Fruit fly (Drosophila melanogaster) whole organism, larva: Measurements from ENCODE around the gene CG31817.

Experiments used
- noc ChIP-seq: fragments of 200-800 bp; sonication (Bioruptor generic); optimal IDR thresholded peaks from 3 replicates; lab custom pipeline; 2019; ENCODE audit warnings: missing biosample characterization, mild to moderate bottlenecking, missing genetic modification characterization, moderate library complexity

The CG31817 gene

dm6 chr2L:16307026-16307703 lies 30.5 kb downstream of the CG31817 start, which contains the start of the genes CG5861 and Syx5:
Gene CG5861, minus strand, starts transcription at chr2L:16307298.
Gene Syx5, plus strand, starts transcription at chr2L:16307346.
- TF ChIP-seq noc (tag; lab: Kevin White, UChicago) = peak; percentile 74

dm6 chr2L:16302773-16303279 lies 34.9 kb downstream of the CG31817 start, which contains the start of gene GMF:
Gene GMF, minus strand, starts transcription at chr2L:16302954.
- peak; percentile 44 for TF ChIP-seq noc (tag; lab: Kevin White, UChicago)

dm6 chr2L:16299466-16300311 lies 38.0 kb downstream of the CG31817 start, which contains the start of the genes heix and CG17328:
Gene heix, minus strand, starts transcription at chr2L:16299858.
Gene CG17328, plus strand, starts transcription at chr2L:16299943.
- TF ChIP-seq noc (tag; lab: Kevin White, UChicago) = no peak

dm6 chr2L:16293703-16294233 lies 43.9 kb downstream of the CG31817 start, which contains the start of gene Cyp303a1:
Gene Cyp303a1, plus strand, starts transcription at chr2L:16294183.
- no peak for TF ChIP-seq noc (tag; lab: Kevin White, UChicago)

DNA sequence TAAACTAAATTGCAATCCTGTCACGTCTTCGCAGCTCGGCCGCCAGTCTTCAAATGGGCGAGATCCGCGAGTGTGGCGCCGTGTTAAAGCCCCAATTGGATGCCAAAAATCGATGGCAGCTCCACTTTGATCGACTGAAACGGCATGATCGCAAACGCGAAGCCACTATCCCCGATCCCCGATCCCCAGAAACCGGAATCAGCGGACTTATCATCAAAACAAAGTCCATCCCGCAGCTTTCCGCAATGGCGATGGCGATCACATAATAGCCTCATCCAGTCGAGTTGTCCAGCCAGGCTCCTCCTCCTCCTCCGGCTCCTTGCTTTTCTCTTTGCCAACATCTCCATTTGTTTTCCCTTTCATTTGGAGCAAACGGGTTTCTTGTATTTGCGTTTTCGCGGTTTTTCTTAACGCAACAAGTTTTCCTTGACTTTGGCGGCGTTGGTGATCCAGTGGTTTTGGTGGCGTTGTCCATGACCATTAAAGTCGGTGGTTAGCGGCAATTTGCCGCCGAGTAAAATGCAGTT lies 44.6 kb downstream of the CG31817 start, which contains the start of gene CG13258:
Gene CG13258 (minus strand): TSS at position 51 of the 527 bp plus-strand sequence.
- no peak for TF ChIP-seq noc (tag; lab: Kevin White, UChicago)

DNA sequence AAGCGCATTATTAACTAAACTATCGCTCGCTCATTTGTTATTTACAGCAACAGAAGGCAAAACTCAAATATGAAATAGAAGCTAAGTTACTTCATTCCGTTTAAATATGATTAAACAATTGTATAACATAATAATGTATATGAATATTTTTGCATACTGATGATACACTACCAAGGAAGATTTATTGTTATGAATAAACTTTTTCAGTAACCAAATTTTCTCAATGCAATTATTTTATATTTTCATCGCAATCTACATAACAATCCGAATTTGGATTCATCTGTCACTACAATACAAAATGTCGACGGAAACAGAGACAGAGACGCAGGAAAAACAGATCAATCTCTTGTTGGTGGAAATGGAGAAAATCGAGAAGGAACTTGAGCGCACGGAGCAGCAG lies 46.7 kb downstream of the CG31817 start, which contains the start of gene CG17329:
Gene CG17329 (plus strand): TSS at position 301 of the 400 bp plus-strand sequence.
- TF ChIP-seq noc (tag; lab: Kevin White, UChicago) = no peak

DNA sequence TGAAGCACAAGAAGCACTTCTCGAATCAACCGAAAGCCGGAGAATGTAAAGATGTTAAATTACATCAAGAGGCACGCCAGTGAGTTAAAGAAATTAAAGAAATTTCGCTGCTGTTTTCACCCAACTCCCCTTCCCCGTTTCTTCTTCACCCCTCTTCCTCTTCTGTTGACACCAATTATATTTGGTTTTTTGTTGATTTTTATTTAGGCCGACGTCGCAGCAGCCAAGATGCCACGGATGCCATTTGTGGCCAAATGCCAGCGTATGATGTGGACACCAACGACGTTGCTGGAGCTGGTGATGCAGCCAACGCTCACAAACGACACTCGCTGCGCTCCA lies 49.3 kb downstream of the CG31817 start:
- TF ChIP-seq noc (tag; lab: Kevin White, UChicago) = no peak

- TF ChIP-seq noc (tag; lab: Kevin White, UChicago) = no peak
Measured at dm6 chr2L:16287602-16288392, 49.9 kb downstream of the CG31817 start, which contains the start of the genes crp and pkaap. Gene crp, minus strand, starts transcription at chr2L:16287730. Gene pkaap, plus strand, starts transcription at chr2L:16288290.

DNA sequence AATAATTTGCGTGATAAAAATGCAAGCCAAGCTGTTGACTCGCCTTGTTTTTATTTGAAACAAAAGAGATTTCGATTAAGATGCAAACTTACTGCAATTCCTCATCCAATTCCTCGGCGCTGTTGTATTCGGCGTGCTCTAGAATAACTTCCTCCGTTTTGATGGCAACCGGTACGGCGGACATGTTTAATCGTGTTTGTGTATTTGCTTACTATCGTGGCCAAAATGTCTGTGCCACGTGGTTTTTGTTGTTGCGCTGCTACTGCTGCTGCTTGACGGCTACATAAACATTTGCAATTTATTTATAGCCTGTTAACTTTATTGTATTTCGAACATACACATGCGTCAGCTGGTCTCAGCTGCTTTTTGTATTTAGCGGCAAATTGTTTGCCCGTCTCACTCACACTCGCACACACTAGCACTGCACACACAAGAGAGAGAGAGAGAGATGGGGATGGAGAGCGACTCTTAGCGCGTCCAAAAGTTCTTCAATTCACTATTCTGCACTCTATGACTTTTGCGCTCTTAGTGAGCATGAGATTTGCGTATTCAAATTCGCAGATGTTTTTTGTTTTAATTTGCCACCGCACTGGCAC lies 50.6 kb downstream of the CG31817 start:
- no peak for TF ChIP-seq noc (tag; lab: Kevin White, UChicago)

dm6 chr2L:16286360-16287005 lies 51.2 kb downstream of the CG31817 start:
- peak; percentile 83 for TF ChIP-seq noc (tag; lab: Kevin White, UChicago)

dm6 chr2L:16285692-16286359 lies 51.9 kb downstream of the CG31817 start:
- TF ChIP-seq noc (tag; lab: Kevin White, UChicago) = peak; percentile 83

DNA sequence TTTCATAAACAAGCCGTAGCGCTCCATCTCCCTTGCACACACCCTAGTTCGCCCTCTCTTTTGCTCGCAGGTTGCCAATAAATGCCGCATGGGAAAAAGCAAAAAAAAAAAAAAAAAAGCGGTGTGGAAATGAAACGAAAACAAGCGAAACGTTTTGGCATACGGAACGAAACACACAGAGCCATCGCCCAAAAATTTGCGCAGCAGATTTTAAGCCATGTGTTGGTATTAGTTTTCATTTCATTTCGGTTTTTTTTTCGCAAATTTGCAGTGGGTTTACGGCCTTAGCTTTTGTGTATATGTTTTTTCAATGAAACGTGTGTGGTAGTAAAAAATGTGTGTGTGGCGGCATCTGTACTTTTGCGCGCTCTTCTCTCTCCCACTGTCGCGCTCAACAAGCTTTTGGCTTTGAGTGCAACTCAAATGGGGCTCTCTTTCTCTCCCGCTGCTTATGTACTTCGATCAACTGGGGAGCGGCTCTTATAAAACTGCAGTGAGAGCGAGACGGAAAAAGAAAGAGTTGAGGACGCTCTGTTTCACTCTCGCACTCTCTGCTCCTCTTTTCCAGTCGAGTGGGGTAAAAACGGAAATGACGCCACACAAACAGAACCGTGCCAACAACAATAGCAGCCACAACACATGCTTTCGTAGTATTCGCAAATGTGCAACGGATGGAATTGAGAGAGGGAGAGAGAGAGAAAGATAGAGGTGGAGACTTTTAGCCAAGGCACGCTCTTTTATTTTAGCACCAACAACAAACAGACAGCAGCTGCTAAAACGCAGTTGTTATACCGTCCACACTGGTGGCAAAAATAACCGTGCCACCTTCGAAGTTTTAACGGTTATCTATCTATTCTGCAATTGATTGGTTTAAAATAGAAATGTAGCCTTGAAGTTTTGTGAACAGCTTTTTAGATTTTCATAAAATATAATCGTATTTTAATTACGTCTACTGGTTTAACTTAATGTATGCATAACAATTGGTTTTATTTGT lies 53.1 kb downstream of the CG31817 start:
- TF ChIP-seq noc (tag; lab: Kevin White, UChicago) = peak; percentile 72
